Fruit fly (Drosophila melanogaster) whole organism: ENCODE data around the gene Tom20.

Source experiments
- CG8478 ChIP-seq: fragments of >200 bp; optimal IDR thresholded peaks from 2 replicates; lab custom pipeline; 2018; ENCODE audit warnings: inconsistent platforms
- Dll ChIP-seq: fragments of >200 bp; optimal IDR thresholded peaks from 2 replicates; lab custom pipeline; 2017
- EcR ChIP-seq, 2 experiments: fragments of >200 bp; optimal IDR thresholded peaks; 2 replicates each; lab custom pipeline; 2017; ENCODE audit warnings: missing biosample characterization in 2 of 2, missing genetic modification characterization in 2 of 2, missing genetic modification reagents in 2 of 2
- pan ChIP-seq: fragments of >200 bp; optimal IDR thresholded peaks from 2 replicates; lab custom pipeline; 2017
- psq ChIP-seq: fragments of >200 bp; optimal IDR thresholded peaks from 2 replicates; lab custom pipeline; 2017
- usp ChIP-seq: fragments of >200 bp; optimal IDR thresholded peaks from 2 replicates; lab custom pipeline; 2017; ENCODE audit warnings: missing biosample characterization, missing genetic modification characterization, mixed read lengths

Tom20 gene

dm6 chr3L:19981385-19981784, 19.1 kb upstream of the Tom20 start, which contains the start of gene CG17732:
TSS of gene CG17732 (plus strand) at chr3L:19981685.
- TF ChIP-seq EcR (GFP tag; optimal IDR thresholded peaks at IDR 0.05; lab: Kevin White, UChicago) (no peak), usp (GFP tag; lab: Kevin White, UChicago) (no peak), Dll (lab: Kevin White, UChicago) (no peak), CG8478 (lab: Kevin White, UChicago) (no peak), psq (lab: Kevin White, UChicago) (no peak), pan (lab: Kevin White, UChicago) (no peak)

DNA sequence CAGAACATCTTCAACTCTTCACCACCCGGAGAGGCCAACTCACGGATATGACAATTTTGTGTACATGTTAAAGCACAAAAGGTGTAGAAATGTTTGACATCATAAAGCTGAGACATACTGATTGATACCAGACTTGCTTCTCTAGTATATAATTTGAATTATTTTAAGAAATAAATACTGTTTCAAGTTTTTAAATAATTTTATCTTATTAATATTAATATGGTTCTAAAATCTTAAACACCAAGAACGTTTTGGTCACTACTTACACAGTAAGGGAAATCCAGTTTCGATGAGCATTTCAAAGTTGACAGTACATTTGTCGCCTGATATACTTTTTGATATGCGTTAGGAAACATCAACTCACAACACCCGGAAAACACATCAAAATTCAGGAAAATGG, 14.7 kb upstream of the Tom20 start, which contains the start of the genes hale and schuy:
hale (minus strand) TSS at position 101 of the 400 bp plus-strand sequence.
schuy (plus strand) TSS at position 326 of the 400 bp plus-strand sequence.
- TF ChIP-seq usp (GFP tag; lab: Kevin White, UChicago) (no peak), psq (lab: Kevin White, UChicago) (no peak), pan (lab: Kevin White, UChicago) (no peak), EcR (GFP tag; optimal IDR thresholded peaks at IDR 0.05; lab: Kevin White, UChicago) (no peak), CG8478 (lab: Kevin White, UChicago) (no peak), Dll (lab: Kevin White, UChicago) (no peak)

DNA sequence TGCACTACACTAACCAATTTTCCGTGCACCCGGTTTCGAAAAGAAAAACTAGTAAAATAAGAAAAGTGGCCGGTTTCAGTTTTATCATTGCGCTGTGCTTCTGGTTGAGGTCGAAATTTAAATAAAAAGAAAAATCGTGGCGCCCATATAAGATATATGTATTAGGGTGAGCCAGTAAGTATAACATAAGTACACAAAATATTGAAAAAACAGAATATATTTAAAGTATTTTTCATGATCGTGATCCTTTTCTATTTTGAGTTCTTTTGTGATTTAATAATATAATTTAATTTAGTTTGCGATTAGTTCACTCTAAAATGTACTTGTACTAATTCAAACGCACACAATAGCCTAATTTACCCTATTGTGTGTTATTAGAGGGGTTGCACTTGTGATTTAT, 11.6 kb upstream of the Tom20 start, which contains the start of gene Csas:
Csas (minus strand) TSS at position 101 of the 400 bp plus-strand sequence.
- no peak for TF ChIP-seq usp (GFP tag; lab: Kevin White, UChicago)
- TF ChIP-seq pan (lab: Kevin White, UChicago), result no peak
- no peak for TF ChIP-seq CG8478 (lab: Kevin White, UChicago)
- TF ChIP-seq Dll (lab: Kevin White, UChicago), result no peak
- TF ChIP-seq EcR (GFP tag; optimal IDR thresholded peaks at IDR 0.05; lab: Kevin White, UChicago), result no peak
- no peak for TF ChIP-seq psq (lab: Kevin White, UChicago)

dm6 chr3L:19991120-19991519, 9.3 kb upstream of the Tom20 start, which contains the start of gene fln:
TSS of gene fln (minus strand) at chr3L:19991220.
- no peak for TF ChIP-seq pan (lab: Kevin White, UChicago)
- no peak for TF ChIP-seq Dll (lab: Kevin White, UChicago)
- TF ChIP-seq CG8478 (lab: Kevin White, UChicago), result no peak
- no peak for TF ChIP-seq usp (GFP tag; lab: Kevin White, UChicago)
- TF ChIP-seq psq (lab: Kevin White, UChicago), result no peak
- TF ChIP-seq EcR (GFP tag; optimal IDR thresholded peaks at IDR 0.05; lab: Kevin White, UChicago), result no peak

DNA sequence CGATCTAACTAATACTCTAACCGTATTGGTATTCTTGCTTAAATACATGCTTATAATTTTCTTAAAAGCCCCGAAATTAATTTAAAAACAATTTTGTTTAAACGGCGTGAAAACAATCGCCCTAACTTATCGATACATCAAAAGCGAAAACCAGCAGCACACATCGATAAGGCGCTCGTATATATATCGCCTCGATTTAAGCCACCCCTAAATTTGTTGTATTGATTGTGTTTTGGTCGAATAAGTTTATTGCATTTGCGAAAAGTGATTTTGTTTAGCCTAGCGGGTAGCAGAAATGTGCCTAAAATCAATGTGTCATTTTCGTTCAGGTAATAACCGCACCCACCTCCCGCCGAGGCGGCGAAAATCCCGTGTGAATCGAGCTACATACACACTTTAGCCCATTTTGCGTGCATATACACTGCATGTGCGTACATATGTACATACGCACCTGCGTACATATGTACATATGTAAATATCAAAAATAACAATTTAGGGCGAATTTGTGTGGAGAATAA, 8.7 kb upstream of the Tom20 start, which contains the start of the genes CG7646 and Nca:
CG7646 (plus strand) TSS at position 174 of the 518 bp plus-strand sequence.
Nca (plus strand) TSS at position 174 of the 518 bp plus-strand sequence.
- TF ChIP-seq pan (lab: Kevin White, UChicago), result no peak
- TF ChIP-seq usp (GFP tag; lab: Kevin White, UChicago), result no peak
- TF ChIP-seq EcR (GFP tag; optimal IDR thresholded peaks at IDR 0.05; lab: Kevin White, UChicago), result no peak
- no peak for TF ChIP-seq CG8478 (lab: Kevin White, UChicago)

- TF ChIP-seq psq (lab: Kevin White, UChicago), result no peak
These were observed 6.4 kb upstream of the Tom20 start for dm6 chr3L:19994015-19994414.

- TF ChIP-seq pan (lab: Kevin White, UChicago) (no peak), psq (lab: Kevin White, UChicago) (no peak), Dll (lab: Kevin White, UChicago) (no peak), CG8478 (lab: Kevin White, UChicago) (no peak), EcR (GFP tag; optimal IDR thresholded peaks at IDR 0.05; lab: Kevin White, UChicago) (no peak)
These were observed 615 bp downstream of the Tom20 start for dm6 chr3L:20000878-20001640.

DNA sequence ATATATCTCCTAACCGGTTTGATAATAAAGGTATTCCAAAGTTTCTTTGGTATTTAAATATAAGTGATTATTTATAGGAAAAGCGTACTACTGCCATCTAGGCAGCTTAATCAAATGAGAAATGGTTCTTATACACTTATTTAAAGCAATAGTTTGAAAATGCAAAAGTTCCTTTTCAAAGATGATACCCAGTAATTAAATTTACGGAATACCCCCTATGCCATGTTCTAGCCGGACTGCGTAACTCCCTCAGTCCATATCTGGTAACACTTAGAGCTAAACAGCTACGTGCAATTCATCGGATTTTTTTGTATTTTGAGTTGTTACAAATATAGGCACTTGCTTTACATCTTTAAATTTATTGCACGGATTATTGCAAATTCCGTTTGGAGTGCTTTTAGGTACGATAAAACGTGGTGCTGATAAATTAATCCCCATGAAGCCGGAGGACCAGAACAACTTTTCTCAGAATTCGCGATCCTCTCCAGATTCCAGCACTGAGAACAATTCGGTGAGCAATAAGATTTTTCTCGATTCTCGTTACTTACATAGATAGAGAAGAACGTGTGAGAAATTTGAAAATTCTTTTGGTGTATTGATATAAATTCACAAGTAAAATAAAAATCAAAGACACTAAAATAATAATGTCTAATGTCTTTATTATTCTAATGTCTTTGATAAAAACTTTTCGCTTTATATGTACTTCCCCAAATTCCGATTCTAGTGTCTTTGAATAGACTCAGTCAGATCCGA, 2.2 kb downstream of the Tom20 start, which contains the start of gene CG7668:
CG7668 (plus strand) TSS at position 255 of the 753 bp plus-strand sequence.
- TF ChIP-seq psq (lab: Kevin White, UChicago) (no peak), pan (lab: Kevin White, UChicago) (peak; percentile 49), Dll (lab: Kevin White, UChicago) (no peak)

DNA sequence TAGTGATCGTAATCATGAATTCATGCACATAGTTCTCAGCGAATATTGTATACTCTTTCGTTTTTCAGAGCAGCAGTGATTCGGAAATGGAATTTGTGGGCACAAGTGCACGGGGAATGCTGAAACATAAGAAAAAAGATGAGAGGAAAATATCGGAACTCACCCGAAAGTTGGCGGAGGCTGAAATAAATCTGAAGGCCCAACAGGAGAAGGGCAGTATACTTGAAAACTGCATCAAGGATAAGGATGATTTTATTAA, 2.7 kb downstream of the Tom20 start:
- TF ChIP-seq usp (GFP tag; lab: Kevin White, UChicago) (no peak), CG8478 (lab: Kevin White, UChicago) (no peak), pan (lab: Kevin White, UChicago) (no peak), Dll (lab: Kevin White, UChicago) (no peak), psq (lab: Kevin White, UChicago) (no peak), EcR (GFP tag; optimal IDR thresholded peaks at IDR 0.05; lab: Kevin White, UChicago) (no peak)

dm6 chr3L:20004442-20004869, 4.0 kb downstream of the Tom20 start:
- TF ChIP-seq EcR (GFP tag; optimal IDR thresholded peaks at IDR 0.05; lab: Kevin White, UChicago) (no peak), usp (GFP tag; lab: Kevin White, UChicago) (no peak), pan (lab: Kevin White, UChicago) (no peak)

dm6 chr3L:20005033-20005782, 4.8 kb downstream of the Tom20 start, which contains the start of gene kug:
TSS of gene kug (plus strand) at chr3L:20005301.
- TF ChIP-seq EcR (GFP tag; optimal IDR thresholded peaks at IDR 0.05; lab: Kevin White, UChicago), result no peak
- TF ChIP-seq Dll (lab: Kevin White, UChicago), result no peak
- TF ChIP-seq psq (lab: Kevin White, UChicago), result no peak
- no peak for TF ChIP-seq usp (GFP tag; lab: Kevin White, UChicago)
- TF ChIP-seq pan (lab: Kevin White, UChicago), result no peak
- TF ChIP-seq CG8478 (lab: Kevin White, UChicago), result no peak
